Worm (Caenorhabditis elegans) whole organism, midembryonic: ENCODE measurements around the gene acds-10.

Source experiments
- T22C8.4 ChIP-seq: fragments of 200-800 bp; sonication (Bioruptor generic); IDR thresholded peaks from 2 replicates; pipeline ENCODE4 v1.3.6; 2022; ENCODE audit warnings: missing genetic modification characterization, missing compliant biosample characterization
- med-1 ChIP-seq: sonication (generic microtip); optimal IDR thresholded peaks from 2 replicates; lab custom pipeline; 2017; ENCODE audit warnings: missing genetic modification characterization, mild to moderate bottlenecking, missing compliant biosample characterization, antibody characterized with exemption, missing genetic modification reagents; ENCODE audit not compliant: insufficient read depth
- ztf-29 ChIP-seq: fragments of 200-800 bp; sonication (Bioruptor generic); IDR thresholded peaks from 2 replicates; pipeline ENCODE4 v1.3.6; 2022; ENCODE audit warnings: missing genetic modification reagents, missing genetic modification characterization, missing compliant biosample characterization

ce11 chrV:5739438-5739837, 8.2 kb upstream of the acds-10 start:
- TF ChIP-seq med-1 (GFP tag; lab: Kevin White, UChicago) (no peak), ztf-29 (GFP tag; lab: Robert Waterston, UW) (no peak), T22C8.4 (GFP tag; lab: Robert Waterston, UW) (no peak)
